Worm (Caenorhabditis elegans): ENCODE measurements around the gene Y60A3A.24.
"Not testable (repeated sequence)": the region's sequence is repeated elsewhere in the genome, so short reads cannot be mapped to it uniquely, and the experiment has no call there.

Gene Y60A3A.24

DNA sequence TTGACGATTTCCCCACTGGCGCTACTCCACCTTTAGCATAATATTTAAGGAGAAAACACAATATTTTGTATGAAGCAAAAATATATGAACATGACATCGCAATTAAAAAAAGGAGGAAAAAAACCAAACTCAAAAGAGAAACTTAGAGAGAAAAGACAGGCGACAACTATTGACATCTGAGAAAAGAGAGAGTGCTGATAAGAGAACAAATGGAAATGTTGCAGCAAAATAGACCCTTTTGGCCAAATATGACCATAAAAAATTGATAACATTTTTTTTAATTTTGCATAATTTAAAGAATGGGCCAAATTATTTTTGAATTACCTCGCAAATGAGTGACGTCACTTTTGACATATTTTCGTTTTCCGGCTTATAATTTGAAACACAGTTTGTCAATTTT, 13.0 kb upstream of the Y60A3A.24 start:
- no peak for TF ChIP-seq dao-5 (tag; optimal IDR thresholded peaks at IDR 0.05)
- no peak for TF ChIP-seq him-1 (tag; optimal IDR thresholded peaks at IDR 0.05)
- TF ChIP-seq W03F9.2 (tag; optimal IDR thresholded peaks at IDR 0.05), result no peak

DNA sequence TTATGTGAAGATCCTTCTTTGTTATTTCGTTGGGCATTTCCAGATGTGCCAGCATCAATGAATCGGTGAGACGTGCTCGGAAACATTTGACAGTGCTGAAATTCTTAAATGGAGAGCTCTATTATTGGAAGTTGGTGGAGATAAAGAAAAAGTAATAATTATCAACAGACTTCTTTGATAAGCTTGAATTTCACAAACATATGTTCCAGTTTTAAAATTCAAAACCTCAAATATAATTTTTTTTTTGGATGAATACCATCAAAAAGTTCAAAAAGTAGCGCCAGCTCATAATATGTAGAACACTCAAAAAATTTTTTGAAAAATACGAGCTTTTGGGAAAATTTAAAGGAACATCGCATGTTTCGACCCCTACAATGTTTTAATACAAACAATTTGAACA, 12.4 kb upstream of the Y60A3A.24 start, which contains the start of gene Y60A3A.25:
Gene Y60A3A.25, minus strand, starts transcription at position 101 of the 400 bp plus-strand sequence.
- no peak for TF ChIP-seq W03F9.2 (tag; optimal IDR thresholded peaks at IDR 0.05)
- TF ChIP-seq dao-5 (tag; optimal IDR thresholded peaks at IDR 0.05), result no peak
- TF ChIP-seq him-1 (tag; optimal IDR thresholded peaks at IDR 0.05), result no peak

DNA sequence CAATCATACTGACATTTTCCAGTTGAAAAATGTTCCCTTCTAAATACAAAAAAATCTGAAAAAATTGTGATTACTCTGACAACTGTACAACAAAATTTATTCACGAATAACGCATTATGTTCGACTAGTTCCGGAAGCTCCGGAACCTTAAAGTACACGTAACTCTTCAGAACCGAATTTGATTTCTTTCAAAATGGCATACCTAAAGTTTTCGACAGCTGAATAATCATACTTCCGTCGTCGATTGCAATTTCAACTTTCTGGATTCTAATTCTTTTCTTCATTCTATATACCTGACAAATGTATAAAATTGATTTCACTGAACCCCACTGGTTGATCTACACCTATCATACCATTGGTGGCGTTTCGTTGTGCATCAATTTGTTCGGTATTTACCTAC, 6.0 kb upstream of the Y60A3A.24 start, which contains the start of gene sri-67:
Gene sri-67, plus strand, starts transcription at position 301 of the 400 bp plus-strand sequence.
- no peak for TF ChIP-seq dao-5 (tag; optimal IDR thresholded peaks at IDR 0.05)
- TF ChIP-seq W03F9.2 (tag; optimal IDR thresholded peaks at IDR 0.05), result no peak
- no peak for TF ChIP-seq him-1 (tag; optimal IDR thresholded peaks at IDR 0.05)

DNA sequence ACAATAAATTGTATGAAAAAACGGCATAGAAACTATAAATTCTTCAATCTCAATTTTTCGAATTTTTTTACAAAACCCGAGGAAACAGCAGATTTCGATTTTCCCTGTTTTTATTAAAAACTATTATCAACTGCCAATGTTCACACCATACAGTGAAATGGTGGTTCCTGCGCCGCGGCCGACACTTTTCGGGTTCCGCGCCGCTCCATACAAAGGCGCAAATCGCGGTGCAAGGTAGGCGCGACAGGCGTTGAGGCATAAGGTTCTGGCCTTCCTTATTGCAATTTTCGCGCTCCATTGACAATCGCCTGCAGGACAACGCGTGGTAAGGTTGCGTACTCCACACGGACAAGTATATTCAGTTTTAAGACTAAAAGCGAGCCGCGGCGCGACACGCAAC, 5.1 kb upstream of the Y60A3A.24 start:
- TF ChIP-seq him-1 (tag; optimal IDR thresholded peaks at IDR 0.05) (no peak), W03F9.2 (tag; optimal IDR thresholded peaks at IDR 0.05) (no peak), dao-5 (tag; optimal IDR thresholded peaks at IDR 0.05) (no peak)

DNA sequence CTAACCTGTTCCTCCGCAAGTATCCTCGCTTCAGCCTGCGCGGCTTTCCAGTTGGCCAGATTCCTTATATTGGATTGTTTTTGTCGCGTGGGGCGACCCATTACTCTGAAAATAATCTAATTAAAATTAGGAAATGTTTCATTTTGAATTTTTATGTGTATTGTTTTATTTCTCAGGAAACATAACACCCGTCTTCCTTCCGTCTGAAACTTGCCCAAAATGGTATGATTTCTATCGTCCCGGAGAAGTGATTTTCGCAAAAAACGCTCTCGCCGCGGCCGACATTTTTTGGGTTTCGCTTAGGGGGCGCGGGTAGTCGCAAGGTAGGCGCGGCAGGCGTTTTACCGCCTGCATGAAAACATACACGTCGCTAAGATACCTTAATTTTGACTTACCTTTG, 4.5 kb upstream of the Y60A3A.24 start, which contains the start of gene clec-260:
Gene clec-260, minus strand, starts transcription at position 101 of the 400 bp plus-strand sequence.
- TF ChIP-seq him-1 (tag; optimal IDR thresholded peaks at IDR 0.05) (no peak), dao-5 (tag; optimal IDR thresholded peaks at IDR 0.05) (no peak), W03F9.2 (tag; optimal IDR thresholded peaks at IDR 0.05) (no peak)

DNA sequence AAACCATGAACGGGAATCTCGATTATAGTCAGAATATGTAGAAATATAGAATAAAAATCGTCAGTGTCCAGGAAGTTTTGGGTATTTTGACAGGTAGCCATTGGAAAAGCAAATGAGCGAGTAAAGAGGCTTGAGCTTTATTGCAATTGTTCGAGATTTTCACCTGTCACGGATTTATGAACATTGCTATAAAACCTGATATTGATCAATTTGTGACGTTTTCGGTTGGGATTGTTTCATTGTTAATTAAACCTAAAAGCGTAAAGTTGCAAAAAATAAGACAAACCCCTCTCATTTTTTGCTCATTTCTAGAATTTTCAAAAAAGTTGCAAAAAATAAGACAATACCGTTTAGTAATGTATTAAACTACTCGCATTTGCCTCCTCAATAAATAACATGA, 3.5 kb downstream of the Y60A3A.24 start, which contains the start of gene srh-183:
Gene srh-183, minus strand, starts transcription at position 101 of the 400 bp plus-strand sequence.
- no peak for TF ChIP-seq him-1 (tag; optimal IDR thresholded peaks at IDR 0.05)
- no peak for TF ChIP-seq dao-5 (tag; optimal IDR thresholded peaks at IDR 0.05)
- no peak for TF ChIP-seq W03F9.2 (tag; optimal IDR thresholded peaks at IDR 0.05)

DNA sequence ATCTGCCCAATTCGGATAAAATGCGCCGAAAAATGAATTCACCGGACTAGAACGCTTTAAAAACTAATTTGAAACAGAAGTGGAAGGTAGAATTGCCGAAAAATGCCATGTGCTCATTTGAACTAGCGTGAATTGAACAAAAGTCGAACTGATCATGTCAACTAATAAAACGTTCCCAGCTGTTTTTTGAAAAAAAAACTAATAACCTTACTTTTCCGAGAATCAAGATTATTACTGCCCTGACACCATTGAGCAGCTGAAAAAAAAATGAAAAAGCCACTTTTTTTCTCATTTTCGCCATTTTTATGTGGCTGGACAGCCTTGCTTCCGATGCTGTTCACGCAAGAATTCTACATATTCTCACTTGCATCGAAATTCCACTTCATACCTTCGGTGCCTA, 8.7 kb downstream of the Y60A3A.24 start, which contains the start of gene srh-173:
Gene srh-173, plus strand, starts transcription at position 301 of the 400 bp plus-strand sequence.
- TF ChIP-seq W03F9.2 (tag; optimal IDR thresholded peaks at IDR 0.05) (no peak), dao-5 (tag; optimal IDR thresholded peaks at IDR 0.05) (no peak), him-1 (tag; optimal IDR thresholded peaks at IDR 0.05) (no peak)

DNA sequence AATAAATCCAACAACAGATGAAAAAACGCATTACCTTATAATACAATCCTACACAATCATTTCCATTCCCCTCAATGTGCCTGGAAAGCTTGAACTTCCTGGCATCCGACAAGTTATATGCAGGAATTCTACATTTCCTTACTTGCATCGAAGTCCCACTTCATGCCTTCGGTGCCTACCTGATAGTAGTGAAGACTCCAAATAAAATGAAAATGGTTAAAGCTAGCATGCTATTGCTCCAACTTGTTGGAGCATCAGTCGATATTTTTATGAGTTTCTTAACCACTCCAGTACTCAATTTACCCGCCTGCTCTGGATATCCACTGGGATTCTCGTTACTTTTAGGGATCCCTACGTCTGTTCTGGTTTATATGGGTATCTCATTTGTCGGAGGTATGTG, 16.1 kb downstream of the Y60A3A.24 start, which contains the start of gene srh-171:
Gene srh-171, plus strand, starts transcription at position 75 of the 400 bp plus-strand sequence.
- no peak for TF ChIP-seq dao-5 (tag; optimal IDR thresholded peaks at IDR 0.05)
- no peak for TF ChIP-seq him-1 (tag; optimal IDR thresholded peaks at IDR 0.05)
- TF ChIP-seq W03F9.2 (tag; optimal IDR thresholded peaks at IDR 0.05), result no peak

DNA sequence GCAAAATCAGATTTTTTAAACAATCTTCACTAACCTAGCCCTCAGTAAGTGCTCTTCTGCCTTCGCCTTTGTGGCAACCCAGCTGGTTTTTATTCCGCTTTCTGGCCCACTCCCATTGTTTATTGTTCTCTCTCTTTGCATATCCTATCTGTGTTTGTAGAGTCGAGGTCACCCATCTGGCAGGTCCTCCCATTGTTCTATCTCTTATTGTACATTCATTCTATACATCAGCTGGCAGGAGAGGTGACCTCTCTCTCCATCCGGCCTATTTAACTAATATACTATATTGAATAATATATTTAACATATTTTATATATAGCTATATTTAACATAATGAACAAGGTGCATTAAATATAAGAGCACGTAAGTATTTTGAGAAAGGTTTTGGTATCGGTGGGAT, 19.7 kb downstream of the Y60A3A.24 start:
- TF ChIP-seq him-1 (tag; optimal IDR thresholded peaks at IDR 0.05), result no peak

DNA sequence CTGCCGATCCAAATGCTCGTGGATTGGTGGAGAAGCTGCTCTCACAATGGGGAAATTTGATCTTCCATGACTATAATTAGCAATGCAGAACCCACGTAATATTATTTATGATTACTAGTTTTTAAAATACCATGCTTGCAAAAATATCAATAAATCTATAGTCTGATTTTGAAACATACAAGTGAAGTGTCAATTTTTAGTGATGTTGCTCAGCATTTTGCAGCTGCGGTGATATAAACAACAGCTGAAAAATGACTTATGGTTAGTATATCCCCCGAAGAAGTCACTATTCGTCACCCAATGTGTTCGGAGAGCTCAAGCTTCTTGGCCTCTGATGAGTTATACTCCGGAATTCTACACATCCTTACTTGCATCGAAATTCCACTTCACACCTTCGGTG, 22.9 kb downstream of the Y60A3A.24 start, which contains the start of gene srh-172:
Gene srh-172, plus strand, starts transcription at position 301 of the 400 bp plus-strand sequence.
- no peak for TF ChIP-seq W03F9.2 (tag; optimal IDR thresholded peaks at IDR 0.05)
- no peak for TF ChIP-seq dao-5 (tag; optimal IDR thresholded peaks at IDR 0.05)
- TF ChIP-seq him-1 (tag; optimal IDR thresholded peaks at IDR 0.05), result no peak

DNA sequence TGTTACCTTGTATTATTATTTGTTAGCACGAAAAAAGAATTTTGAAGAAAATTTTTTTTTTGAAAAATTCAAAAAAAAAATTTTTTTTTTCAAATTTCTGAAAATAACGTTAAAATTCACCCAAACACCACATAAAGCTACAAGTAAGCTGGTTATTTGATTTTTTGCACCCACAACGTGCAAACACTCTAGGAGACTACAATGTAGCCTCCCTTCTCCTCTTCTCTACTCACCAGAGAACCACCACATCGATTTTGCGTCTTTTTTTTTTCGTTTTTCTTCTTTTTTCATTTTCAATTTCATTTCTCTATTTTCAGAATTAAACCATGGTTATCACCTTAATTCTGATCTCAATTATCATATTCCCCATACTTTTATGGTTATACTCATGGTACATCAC, 26.5 kb downstream of the Y60A3A.24 start, which contains the start of gene abhd-3.1:
Gene abhd-3.1, plus strand, starts transcription at position 318 of the 400 bp plus-strand sequence.
- no peak for TF ChIP-seq dao-5 (tag; optimal IDR thresholded peaks at IDR 0.05)
- no peak for TF ChIP-seq him-1 (tag; optimal IDR thresholded peaks at IDR 0.05)
- TF ChIP-seq W03F9.2 (tag; optimal IDR thresholded peaks at IDR 0.05), result no peak

DNA sequence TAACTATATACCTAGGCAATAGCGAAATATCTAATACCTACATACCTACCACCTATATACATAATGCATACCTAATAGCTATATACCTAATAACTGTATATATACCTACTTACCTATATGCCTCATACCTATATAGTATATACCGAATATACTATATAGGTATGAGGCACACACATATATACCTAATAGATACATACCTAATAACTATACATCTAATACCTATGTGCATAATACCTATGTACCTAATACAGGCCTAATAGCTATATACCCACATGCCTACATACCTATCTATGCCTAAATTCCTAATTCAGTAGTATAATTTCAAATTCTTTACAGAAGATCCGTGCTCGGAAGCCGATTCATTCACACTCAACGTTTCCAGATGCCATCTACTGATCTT, 27.2 kb downstream of the Y60A3A.24 start:
- TF ChIP-seq him-1 (tag; optimal IDR thresholded peaks at IDR 0.05) (no peak), dao-5 (tag; optimal IDR thresholded peaks at IDR 0.05) (no peak), W03F9.2 (tag; optimal IDR thresholded peaks at IDR 0.05) (no peak)

DNA sequence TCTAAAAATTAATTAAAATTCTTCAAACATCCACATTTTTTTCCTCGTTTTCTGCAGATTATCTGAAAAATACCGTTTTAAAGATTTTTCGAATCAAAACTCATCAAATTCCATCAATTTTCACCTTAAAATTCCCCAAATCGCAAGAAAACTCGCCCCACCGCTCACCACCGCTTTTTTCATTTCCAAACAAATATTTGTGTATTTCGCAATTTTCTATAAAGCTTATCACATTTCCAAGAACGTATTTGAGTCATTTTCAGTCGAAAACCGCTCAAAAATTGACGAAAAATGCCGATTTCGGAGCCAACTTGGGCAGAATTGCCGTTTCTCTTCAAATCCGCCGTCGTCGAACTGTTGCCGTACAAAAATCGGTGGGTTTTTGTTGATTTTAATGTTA, 32.0 kb downstream of the Y60A3A.24 start, which contains the start of gene Y60A3A.8:
Gene Y60A3A.8, plus strand, starts transcription at position 258 of the 400 bp plus-strand sequence.
- not testable (repeated sequence) for TF ChIP-seq dao-5, him-1, W03F9.2 (tag; optimal IDR thresholded peaks at IDR 0.05)

DNA sequence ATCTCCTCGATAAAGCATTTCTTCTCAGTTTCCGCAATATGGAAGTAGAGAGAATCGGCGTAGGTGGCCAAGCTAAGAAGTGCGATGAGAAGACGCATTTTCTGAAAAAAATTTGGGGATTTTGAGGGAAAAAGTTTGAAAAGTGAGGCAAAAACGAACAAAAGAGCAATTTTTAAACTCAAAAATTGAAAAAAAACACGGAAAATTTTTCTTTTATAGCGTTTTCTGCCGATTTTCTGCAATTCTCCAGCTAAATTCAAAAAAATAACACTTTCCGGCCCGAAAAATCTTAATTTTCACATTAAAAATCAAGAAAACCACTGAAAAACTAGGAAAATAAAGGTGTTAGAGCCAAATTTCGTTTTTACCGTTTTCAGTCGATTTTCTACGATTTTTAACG, 32.7 kb downstream of the Y60A3A.24 start, which contains the start of gene tmed-4:
Gene tmed-4, minus strand, starts transcription at position 101 of the 400 bp plus-strand sequence.
- TF ChIP-seq him-1, dao-5, W03F9.2 (tag; optimal IDR thresholded peaks at IDR 0.05): not testable (repeated sequence)

DNA sequence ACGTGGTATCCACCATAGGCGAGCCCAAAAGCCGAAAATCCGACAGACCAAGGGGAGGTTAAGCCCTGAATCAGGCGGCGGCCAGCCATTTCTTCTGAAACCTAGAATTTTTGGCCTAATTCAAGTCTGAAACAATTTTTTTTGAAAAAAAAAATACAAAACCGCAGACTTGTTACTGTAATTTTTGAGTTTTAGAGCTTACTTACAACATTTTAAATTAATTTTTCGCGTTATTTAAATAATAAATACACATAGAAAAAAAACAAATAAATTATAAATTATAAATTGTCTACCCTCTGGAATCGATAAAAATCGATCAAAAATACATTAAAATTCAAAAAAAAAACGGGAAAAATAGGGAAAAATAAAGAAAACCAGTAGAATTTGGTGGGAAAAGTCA, 35.2 kb downstream of the Y60A3A.24 start, which contains the start of gene dhs-24:
Gene dhs-24, minus strand, starts transcription at position 101 of the 400 bp plus-strand sequence.
- no peak for TF ChIP-seq dao-5 (tag; optimal IDR thresholded peaks at IDR 0.05)
- no peak for TF ChIP-seq him-1 (tag; optimal IDR thresholded peaks at IDR 0.05)
- TF ChIP-seq W03F9.2 (tag; optimal IDR thresholded peaks at IDR 0.05), result no peak

Data from whole organism, L4/young adult.